Worm (Caenorhabditis elegans): ENCODE measurements around the gene arrd-14.

- no peak for TF ChIP-seq W03F9.2 (tag; optimal IDR thresholded peaks at IDR 0.05)
- TF ChIP-seq him-1 (tag; optimal IDR thresholded peaks at IDR 0.05) = no peak
- no peak for TF ChIP-seq dao-5 (tag; optimal IDR thresholded peaks at IDR 0.05)
Observed at ce11 chrII:13763009-13763468, 10.9 kb downstream of the arrd-14 start, which contains the start of gene arrd-11.

All from whole organism, L4/young adult.